Worm (Caenorhabditis elegans) whole organism, young adult: Measurements from ENCODE around the gene rdy-2.
A peak's percentile ranks its signal among the peaks of the same experiment; 100 is the strongest.

ENCODE experiments used
- B0261.1 ChIP-seq: sonication (generic microtip); optimal IDR thresholded peaks from 2 replicates; lab custom pipeline; 2016; ENCODE audit warnings: mild to moderate bottlenecking, missing genetic modification characterization, moderate library complexity, missing compliant biosample characterization
- B0336.3 ChIP-seq: fragments of 200-800 bp; sonication (Bioruptor generic); IDR thresholded peaks from 2 replicates; pipeline ENCODE4 v1.3.6; 2022; ENCODE audit warnings: missing genetic modification characterization, missing compliant biosample characterization
- C06A6.2 ChIP-seq: fragments of 200-800 bp; sonication (Bioruptor generic); conservative IDR thresholded peaks from 2 replicates; pipeline ENCODE4 v1.3.6; 2022; ENCODE audit warnings: missing genetic modification characterization, missing compliant biosample characterization
- C17E4.6 ChIP-seq: fragments of 200-800 bp; sonication (Bioruptor generic); IDR thresholded peaks from 2 replicates; pipeline ENCODE4 v1.3.6; 2022; ENCODE audit warnings: missing genetic modification reagents, missing genetic modification characterization, missing compliant biosample characterization
- F10E7.11 ChIP-seq: sonication (generic microtip); optimal IDR thresholded peaks from 2 replicates; lab custom pipeline; 2017; ENCODE audit warnings: mild to moderate bottlenecking, missing genetic modification characterization, moderate library complexity, missing compliant biosample characterization
- F22D6.2 ChIP-seq: sonication (generic microtip); optimal IDR thresholded peaks from 2 replicates; lab custom pipeline; 2016; ENCODE audit warnings: mild to moderate bottlenecking, missing genetic modification characterization, missing compliant biosample characterization
- F23B12.7 ChIP-seq: sonication (generic microtip); optimal IDR thresholded peaks from 2 replicates; lab custom pipeline; 2017; ENCODE audit warnings: missing genetic modification characterization, mild to moderate bottlenecking, missing compliant biosample characterization, antibody characterized with exemption, moderate library complexity; ENCODE audit not compliant: insufficient read depth
- F52B5.7 ChIP-seq: sonication (generic microtip); optimal IDR thresholded peaks from 2 replicates; lab custom pipeline; 2016; ENCODE audit warnings: mild to moderate bottlenecking, missing genetic modification characterization, missing compliant biosample characterization
- F55B11.4 ChIP-seq: sonication (generic microtip); optimal IDR thresholded peaks from 2 replicates; lab custom pipeline; 2016; ENCODE audit warnings: missing compliant biosample characterization, missing genetic modification characterization, borderline replicate concordance; ENCODE audit not compliant: insufficient read depth
- Y53F4B.3 ChIP-seq: fragments of 200-800 bp; sonication (Bioruptor generic); IDR thresholded peaks from 2 replicates; pipeline ENCODE4 v1.3.6; 2022; ENCODE audit warnings: missing genetic modification reagents, missing genetic modification characterization, missing compliant biosample characterization
- Y95B8A.8 ChIP-seq: fragments of 200-800 bp; sonication (Bioruptor generic); IDR thresholded peaks from 2 replicates; pipeline ENCODE4 v1.3.6; 2022; ENCODE audit warnings: missing genetic modification reagents, missing genetic modification characterization, missing compliant biosample characterization
- aptf-2 ChIP-seq: fragments of 200-800 bp; sonication (Bioruptor generic); conservative IDR thresholded peaks from 2 replicates; pipeline ENCODE4 v1.3.6; 2022; ENCODE audit warnings: missing genetic modification reagents, missing genetic modification characterization, missing compliant biosample characterization
- aptf-3 ChIP-seq: fragments of 200-800 bp; sonication (Bioruptor generic); IDR thresholded peaks from 2 replicates; pipeline ENCODE4 v1.3.6; 2022; ENCODE audit warnings: missing genetic modification characterization, missing compliant biosample characterization
- attf-6 ChIP-seq: fragments of 200-800 bp; sonication (Bioruptor generic); IDR thresholded peaks from 2 replicates; pipeline ENCODE4 v1.3.6; 2022; ENCODE audit warnings: missing genetic modification reagents, missing genetic modification characterization, missing compliant biosample characterization
- bed-1 ChIP-seq: fragments of 200-800 bp; sonication (Bioruptor generic); IDR thresholded peaks from 2 replicates; pipeline ENCODE4 v1.3.6; 2022; ENCODE audit warnings: missing genetic modification reagents, missing genetic modification characterization, missing compliant biosample characterization
- ceh-58 ChIP-seq: fragments of 200-800 bp; sonication (Bioruptor generic); IDR thresholded peaks from 2 replicates; pipeline ENCODE4 v1.3.6; 2022; ENCODE audit warnings: missing genetic modification characterization, missing compliant biosample characterization
- ceh-79 ChIP-seq: sonication (generic microtip); optimal IDR thresholded peaks from 2 replicates; lab custom pipeline; 2017; ENCODE audit warnings: mild to moderate bottlenecking, missing genetic modification characterization, missing compliant biosample characterization
- dox-1 ChIP-seq: fragments of 200-800 bp; sonication (Bioruptor generic); IDR thresholded peaks from 2 replicates; pipeline ENCODE4 v1.3.6; 2022; ENCODE audit warnings: missing genetic modification reagents, missing genetic modification characterization, missing compliant biosample characterization
- dpl-1 ChIP-seq: fragments of 150-350 bp; optimal IDR thresholded peaks from 2 replicates; lab custom pipeline; 2014; ENCODE audit warnings: missing biosample characterization, missing genetic modification reagents, missing genetic modification characterization
- egl-18 ChIP-seq: fragments of 200-800 bp; sonication (Bioruptor generic); IDR thresholded peaks from 2 replicates; pipeline ENCODE4 v1.3.6; 2022; ENCODE audit warnings: missing genetic modification reagents, missing genetic modification characterization, missing compliant biosample characterization
- egrh-3 ChIP-seq: fragments of 200-800 bp; sonication (Bioruptor generic); IDR thresholded peaks from 2 replicates; pipeline ENCODE4 v1.3.6; 2022; ENCODE audit warnings: missing genetic modification reagents, missing genetic modification characterization, missing compliant biosample characterization
- ets-4 ChIP-seq: fragments of 200-800 bp; sonication (Bioruptor generic); optimal IDR thresholded peaks from 2 replicates; lab custom pipeline; 2018; ENCODE audit warnings: mild to moderate bottlenecking, missing genetic modification characterization, missing compliant biosample characterization
- fkh-3 ChIP-seq: sonication (generic microtip); optimal IDR thresholded peaks from 2 replicates; lab custom pipeline; 2016; ENCODE audit warnings: mild to moderate bottlenecking, missing genetic modification characterization, missing compliant biosample characterization
- hlh-12 ChIP-seq: sonication (generic microtip); optimal IDR thresholded peaks from 2 replicates; lab custom pipeline; 2016; ENCODE audit warnings: missing genetic modification characterization, missing compliant biosample characterization
- hmg-1.2 ChIP-seq: fragments of 200-800 bp; sonication (Bioruptor generic); IDR thresholded peaks from 2 replicates; pipeline ENCODE4 v1.3.6; 2022; ENCODE audit warnings: missing genetic modification reagents, missing genetic modification characterization, missing compliant biosample characterization
- lin-26 ChIP-seq: fragments of 200-800 bp; sonication (Bioruptor generic); IDR thresholded peaks from 2 replicates; pipeline ENCODE4 v1.3.6; 2022; ENCODE audit warnings: missing genetic modification reagents, missing genetic modification characterization, missing compliant biosample characterization
- lin-35 ChIP-seq, 3 experiments: fragments of 150-350 bp in 2 of 3; sonication (generic microtip) in 1 of 3; optimal IDR thresholded peaks; 2 replicates each; lab custom pipeline; 2014 to 2018; ENCODE audit warnings: missing biosample characterization in 3 of 3, missing genetic modification characterization in 3 of 3, missing genetic modification reagents in 3 of 3
- lin-40 ChIP-seq: sonication (generic microtip); optimal IDR thresholded peaks from 2 replicates; lab custom pipeline; 2016; ENCODE audit warnings: missing genetic modification characterization, mild to moderate bottlenecking, missing compliant biosample characterization, missing genotype, missing genetic modification reagents
- lin-54 ChIP-seq: fragments of 200-800 bp; sonication (Bioruptor generic); optimal IDR thresholded peaks from 2 replicates; lab custom pipeline; 2018; ENCODE audit warnings: mild to moderate bottlenecking, missing genetic modification characterization, missing compliant biosample characterization
- lsy-27 ChIP-seq: sonication (generic microtip); optimal IDR thresholded peaks from 2 replicates; lab custom pipeline; 2017; ENCODE audit warnings: missing genetic modification characterization, mild to moderate bottlenecking, missing compliant biosample characterization, antibody characterized with exemption, missing genotype, borderline replicate concordance; ENCODE audit not compliant: insufficient read depth
- madf-10 ChIP-seq: sonication (generic microtip); optimal IDR thresholded peaks from 2 replicates; lab custom pipeline; 2016; ENCODE audit warnings: mild to moderate bottlenecking, missing genetic modification characterization, missing compliant biosample characterization
- madf-3 ChIP-seq: fragments of 200-800 bp; sonication (Bioruptor generic); IDR thresholded peaks from 2 replicates; pipeline ENCODE4 v1.3.6; 2022; ENCODE audit warnings: missing genetic modification reagents, missing genetic modification characterization, missing compliant biosample characterization
- madf-6 ChIP-seq: fragments of 200-800 bp; sonication (Bioruptor generic); IDR thresholded peaks from 2 replicates; pipeline ENCODE4 v1.3.6; 2022; ENCODE audit warnings: missing genetic modification reagents, missing genetic modification characterization, missing compliant biosample characterization
- madf-8 ChIP-seq: fragments of 200-800 bp; sonication (Bioruptor generic); conservative IDR thresholded peaks from 2 replicates; pipeline ENCODE4 v1.3.6; 2022; ENCODE audit warnings: missing genetic modification reagents, missing genetic modification characterization, missing compliant biosample characterization
- mel-28 ChIP-seq: sonication (generic microtip); optimal IDR thresholded peaks from 2 replicates; lab custom pipeline; 2016; ENCODE audit warnings: borderline replicate concordance, mild to moderate bottlenecking, missing genetic modification characterization, missing compliant biosample characterization
- mes-4 ChIP-seq: sonication (generic microtip); optimal IDR thresholded peaks from 2 replicates; lab custom pipeline; 2016; ENCODE audit warnings: missing genotype, missing genetic modification characterization, missing compliant biosample characterization
- nfya-1 ChIP-seq: sonication (generic microtip); optimal IDR thresholded peaks from 2 replicates; lab custom pipeline; 2017; ENCODE audit warnings: antibody characterized with exemption, missing compliant biosample characterization, missing genetic modification characterization, borderline replicate concordance; ENCODE audit not compliant: insufficient read depth
- nhr-179 ChIP-seq: sonication (generic microtip); optimal IDR thresholded peaks from 2 replicates; lab custom pipeline; 2016; ENCODE audit warnings: mild to moderate bottlenecking, missing genetic modification characterization, missing compliant biosample characterization
- rec-8 ChIP-seq, 2 experiments: sonication (generic microtip); optimal IDR thresholded peaks; 2 replicates each; lab custom pipeline; 2016; ENCODE audit warnings: mild to moderate bottlenecking in 2 of 2, missing genetic modification characterization in 2 of 2, missing genetic modification reagents in 2 of 2, missing genotype in 2 of 2, missing biosample characterization in 1 of 2, missing compliant biosample characterization in 1 of 2, moderate library complexity in 1 of 2
- sea-2 ChIP-seq: fragments of 200-800 bp; sonication (Bioruptor generic); IDR thresholded peaks from 2 replicates; pipeline ENCODE4 v1.3.6; 2022; ENCODE audit warnings: missing genetic modification characterization, missing compliant biosample characterization
- snpc-1.3 ChIP-seq: sonication (generic microtip); optimal IDR thresholded peaks from 2 replicates; lab custom pipeline; 2017; ENCODE audit warnings: missing genetic modification characterization, mild to moderate bottlenecking, missing compliant biosample characterization, antibody characterized with exemption, moderate library complexity, missing genotype, missing genetic modification reagents; ENCODE audit not compliant: insufficient read depth
- snpc-3.4 ChIP-seq: sonication (generic microtip); optimal IDR thresholded peaks from 2 replicates; lab custom pipeline; 2017; ENCODE audit warnings: missing genetic modification characterization, mild to moderate bottlenecking, missing compliant biosample characterization, antibody characterized with exemption, moderate library complexity, missing genotype, missing genetic modification reagents
- snpc-4 ChIP-seq, 5 experiments: fragments of 150-350 bp in 1 of 5; sonication (generic microtip) in 4 of 5; optimal IDR thresholded peaks; 2 replicates each; lab custom pipeline; 2014 to 2018; ENCODE audit warnings: missing genetic modification characterization in 5 of 5, missing biosample characterization in 3 of 5, antibody characterized with exemption in 2 of 5, mild to moderate bottlenecking in 2 of 5, missing compliant biosample characterization in 2 of 5, missing genotype in 2 of 5, moderate library complexity in 2 of 5, missing genetic modification reagents in 1 of 5
- zfh-2 ChIP-seq: fragments of 200-800 bp; sonication (Bioruptor generic); conservative IDR thresholded peaks from 2 replicates; pipeline ENCODE4 v1.3.6; 2022; ENCODE audit warnings: missing genetic modification reagents, missing genetic modification characterization, missing compliant biosample characterization
- ztf-28 ChIP-seq: fragments of 200-800 bp; sonication (Bioruptor generic); IDR thresholded peaks from 2 replicates; pipeline ENCODE4 v1.3.6; 2022; ENCODE audit warnings: missing genetic modification reagents, missing genetic modification characterization, missing compliant biosample characterization
- ztf-6 ChIP-seq: fragments of 200-800 bp; sonication (Bioruptor generic); IDR thresholded peaks from 2 replicates; pipeline ENCODE4 v1.3.6; 2022; ENCODE audit warnings: missing genetic modification reagents, missing genetic modification characterization, missing compliant biosample characterization

Gene rdy-2

DNA sequence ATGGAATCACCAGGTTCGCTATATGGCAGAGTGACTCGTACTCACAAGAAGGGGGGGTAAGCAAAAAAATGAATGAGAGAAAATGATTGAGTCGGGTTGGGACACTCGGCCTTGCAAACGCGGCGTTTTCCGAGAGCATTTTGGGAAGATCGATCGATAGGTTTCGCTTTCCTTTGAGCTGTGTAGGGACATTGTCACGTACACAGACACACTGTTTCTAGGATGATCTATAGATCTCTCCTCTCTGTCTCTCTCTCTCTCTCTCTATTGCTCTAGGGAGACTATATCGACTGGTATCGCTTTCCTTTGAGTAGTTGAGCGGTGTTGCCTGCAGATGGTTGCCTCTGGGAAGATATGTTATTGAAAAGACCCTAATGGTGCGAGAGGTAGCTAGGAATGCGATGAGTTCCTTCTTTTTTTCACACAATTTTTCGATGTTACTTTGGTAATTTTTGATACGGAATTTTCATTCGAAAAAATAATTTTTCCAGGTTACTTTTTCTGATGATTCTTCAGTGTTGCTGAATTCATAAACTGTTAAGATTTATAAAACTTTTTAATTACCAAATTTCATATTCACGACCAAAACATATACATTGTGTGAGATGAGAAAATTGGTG is 49.1 kb upstream of the rdy-2 start, which contains the start of gene H37A05.4 (continued):
- TF ChIP-seq F22D6.2 (peak; percentile 5), mes-4 (tag; lab: Kevin White, UChicago) (no peak), snpc-4 (GFP tag; optimal IDR thresholded peaks at IDR 0.05; lab: Kevin White, UChicago) (no peak), snpc-4 (tag; optimal IDR thresholded peaks at IDR 0.05; lab: Kevin White, UChicago) (peak in 2 of 4 experiments; percentile 38 to 44), F55B11.4 (tag; lab: Kevin White, UChicago) (no peak), ets-4 (GFP tag; lab: Kevin White, UChicago) (no peak), dox-1 (GFP tag; lab: Robert Waterston, UW) (peak; percentile 63), attf-6 (GFP tag; lab: Robert Waterston, UW) (0 out of 2 replicates have a peak, but pooled peaks have one; percentile 43), B0261.1 (no peak), fkh-3 (no peak), F52B5.7 (tag; lab: Kevin White, UChicago) (peak; percentile 86), lin-54 (peak; percentile 8), zfh-2 (GFP tag; lab: Robert Waterston, UW) (0 out of 2 replicates have a peak, but pooled peaks have one; percentile 20), snpc-1.3 (tag; lab: Kevin White, UChicago) (no peak), nfya-1 (tag; lab: Kevin White, UChicago) (no peak), ztf-6 (GFP tag; lab: Robert Waterston, UW) (no peak), F23B12.7 (tag; lab: Kevin White, UChicago) (no peak), ceh-58 (GFP tag; lab: Robert Waterston, UW) (no peak), sea-2 (GFP tag; lab: Robert Waterston, UW) (peak; percentile 15; the same call in 1 of the 2 replicates), madf-10 (tag; lab: Kevin White, UChicago) (peak; percentile 20), nhr-179 (tag; lab: Kevin White, UChicago) (no peak), egrh-3 (GFP tag; lab: Robert Waterston, UW) (no peak), bed-1 (GFP tag; lab: Robert Waterston, UW) (no peak), snpc-3.4 (no peak), B0336.3 (GFP tag; lab: Robert Waterston, UW) (peak; percentile 92), madf-3 (GFP tag; lab: Robert Waterston, UW) (peak; percentile 35; the same call in 1 of the 2 replicates), ceh-79 (tag; lab: Kevin White, UChicago) (no peak), lin-26 (GFP tag; lab: Robert Waterston, UW) (peak; percentile 54), Y95B8A.8 (GFP tag; lab: Robert Waterston, UW) (peak; percentile 62), aptf-3 (peak; percentile 94; the same call in 1 of the 2 replicates), madf-6 (GFP tag; lab: Robert Waterston, UW) (peak; percentile 50; the same call in 1 of the 2 replicates), hmg-1.2 (peak; percentile 52), mel-28 (tag; lab: Kevin White, UChicago) (no peak), C17E4.6 (GFP tag; lab: Robert Waterston, UW) (no peak), dpl-1 (no peak), rec-8 (tag; optimal IDR thresholded peaks at IDR 0.05; lab: Kevin White, UChicago) (no peak)

DNA sequence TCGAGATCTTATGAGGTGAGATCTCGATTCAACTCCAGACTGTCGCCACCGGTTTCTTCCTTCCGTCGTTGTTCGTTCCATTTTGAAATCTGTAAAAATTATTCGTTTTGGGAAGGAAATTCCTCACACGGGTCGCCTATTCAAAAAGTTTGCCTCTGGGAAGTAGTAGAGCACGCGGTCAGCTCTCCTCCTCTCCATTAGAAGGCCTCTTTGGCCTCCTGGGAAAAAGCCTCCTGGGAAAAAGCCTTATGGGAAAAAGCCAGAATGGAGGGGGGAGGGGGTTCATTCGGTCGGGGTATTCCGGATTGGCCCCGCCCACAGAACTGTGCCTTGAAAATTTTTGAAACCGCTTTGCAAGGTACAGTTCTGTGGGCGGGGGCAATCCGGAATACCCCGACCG is 46.8 kb upstream of the rdy-2 start:
- TF ChIP-seq lin-35 (GFP tag; optimal IDR thresholded peaks at IDR 0.05; lab: Kevin White, UChicago) = no peak
- TF ChIP-seq F22D6.2 = no peak
- TF ChIP-seq egl-18 (GFP tag; lab: Robert Waterston, UW) = no peak
- no peak for TF ChIP-seq lsy-27 (tag; lab: Kevin White, UChicago)
- no peak for TF ChIP-seq F52B5.7 (tag; lab: Kevin White, UChicago)
- TF ChIP-seq aptf-2 (GFP tag; lab: Robert Waterston, UW) = peak; percentile 99
- no peak for TF ChIP-seq Y53F4B.3 (GFP tag; lab: Robert Waterston, UW)
- TF ChIP-seq F10E7.11 = no peak
- TF ChIP-seq madf-3 (GFP tag; lab: Robert Waterston, UW) = no peak
- no peak for TF ChIP-seq bed-1 (GFP tag; lab: Robert Waterston, UW)
- TF ChIP-seq aptf-3 = peak; percentile 99
- no peak for TF ChIP-seq lin-40 (tag; lab: Kevin White, UChicago)
- TF ChIP-seq ztf-28 (GFP tag; lab: Robert Waterston, UW) = no peak
- 0 out of 2 replicates have a peak, but pooled peaks have one; percentile 6 for TF ChIP-seq madf-8 (GFP tag; lab: Robert Waterston, UW)
- TF ChIP-seq hlh-12 (tag; lab: Kevin White, UChicago) = no peak
- TF ChIP-seq C06A6.2 (GFP tag; lab: Robert Waterston, UW) = no peak
